Worm (Caenorhabditis elegans): ENCODE data around the gene ZK686.3.

DNA sequence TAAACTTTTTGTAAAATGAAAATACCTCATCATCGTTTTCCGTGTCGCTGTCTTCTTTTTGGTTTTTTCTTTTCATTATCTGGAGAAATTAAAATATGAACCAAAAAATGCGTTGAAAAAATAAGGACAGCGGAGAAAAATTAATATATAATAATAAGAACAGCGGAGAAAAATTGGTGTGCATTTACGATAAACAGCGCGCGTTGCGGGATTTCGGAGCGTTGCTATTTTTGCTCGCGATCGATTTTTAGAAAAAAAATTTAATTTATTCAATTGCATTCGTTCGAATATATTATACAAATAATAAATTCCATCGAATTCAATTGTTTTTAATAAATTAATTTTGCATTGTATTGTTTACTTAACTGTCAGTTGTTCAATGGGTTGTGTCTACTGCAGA is 2.9 kb downstream of the ZK686.3 start, which contains the start of gene ZK686.2:
- TF ChIP-seq zfp-2 (tag; optimal IDR thresholded peaks at IDR 0.05) (no peak), lin-39 (tag; optimal IDR thresholded peaks at IDR 0.05) (no peak), mep-1 (tag; optimal IDR thresholded peaks at IDR 0.05) (no peak), tra-1 (GFP tag; IDR thresholded peaks at IDR 0.05) (no peak), nhr-41 (GFP tag; IDR thresholded peaks at IDR 0.05) (no peak), nhr-77 (tag; optimal IDR thresholded peaks at IDR 0.05) (no peak), zag-1 (tag; optimal IDR thresholded peaks at IDR 0.05) (no peak), aly-2 (tag; optimal IDR thresholded peaks at IDR 0.05) (no peak), unc-130 (GFP tag; optimal IDR thresholded peaks at IDR 0.05) (no peak), jun-1 (tag; optimal IDR thresholded peaks at IDR 0.05) (no peak), F37D6.2 (tag; optimal IDR thresholded peaks at IDR 0.05) (no peak)

Data from whole organism, L4 larva.